Fruit fly (Drosophila melanogaster): Measurements from ENCODE around the gene CG34408.
A peak's percentile ranks its signal among the peaks of the same experiment; 100 is the strongest.

CG34408 gene

dm6 chrX:10266018-10266384 lies 46.1 kb downstream of the CG34408 start (continued):
- TF ChIP-seq Blimp-1 (GFP tag; optimal IDR thresholded peaks at IDR 0.05) (peak; percentile 51), Sox15 (GFP tag; optimal IDR thresholded peaks at IDR 0.05) (no peak), OdsH (GFP tag; optimal IDR thresholded peaks at IDR 0.05) (peak; percentile 5), Hr4 (GFP tag; optimal IDR thresholded peaks at IDR 0.05) (no peak), CG4318 (GFP tag; optimal IDR thresholded peaks at IDR 0.05) (no peak), CG10669 (GFP tag; optimal IDR thresholded peaks at IDR 0.05) (peak; percentile 56), Eip78C (GFP tag) (peak; percentile 74), Met (GFP tag; optimal IDR thresholded peaks at IDR 0.05) (peak; percentile 63), CG3032 (tag; optimal IDR thresholded peaks at IDR 0.05) (no peak), Hr38 (GFP tag; optimal IDR thresholded peaks at IDR 0.05) (no peak), ss (GFP tag; optimal IDR thresholded peaks at IDR 0.05) (peak; percentile 91 to 93), CG11902 (GFP tag; optimal IDR thresholded peaks at IDR 0.05) (no peak), CG3919 (GFP tag; optimal IDR thresholded peaks at IDR 0.05) (peak; percentile 37), CG34406 (GFP tag; optimal IDR thresholded peaks at IDR 0.05) (no peak), CG6854 (GFP tag; optimal IDR thresholded peaks at IDR 0.05) (peak; percentile 84), Hr39 (GFP tag; optimal IDR thresholded peaks at IDR 0.05) (no peak), CG15336 (GFP tag; IDR thresholded peaks at IDR 0.05) (no peak), Eip75B (GFP tag; optimal IDR thresholded peaks at IDR 0.05) (no peak), achi (GFP tag; optimal IDR thresholded peaks at IDR 0.05) (peak; percentile 51), Gug (GFP tag; IDR thresholded peaks at IDR 0.05) (no peak), dsx (GFP tag; optimal IDR thresholded peaks at IDR 0.05; ENCODE audit: poor library complexity, severe bottlenecking) (peak; percentile 70), CG11294 (GFP tag; IDR thresholded peaks at IDR 0.05) (no peak), CG6276 (GFP tag; optimal IDR thresholded peaks at IDR 0.05) (peak; percentile 86), CG8119 (GFP tag; IDR thresholded peaks at IDR 0.05) (0 out of 3 replicates have a peak, but pooled peaks have one; percentile 43)

Measured in whole organism, prepupa.